Fruit fly (Drosophila melanogaster) whole organism, prepupa: ENCODE measurements around the gene CG15356.

Experiments
- Blimp-1 ChIP-seq: fragments of 200-800 bp; sonication (Bioruptor generic); optimal IDR thresholded peaks from 3 replicates; lab custom pipeline; 2017; ENCODE audit warnings: missing biosample characterization, missing genetic modification characterization, mild to moderate bottlenecking, moderate library complexity, missing genetic modification reagents
- CG10631 ChIP-seq: fragments of 200-800 bp; sonication (Bioruptor generic); optimal IDR thresholded peaks from 2 replicates; lab custom pipeline; 2016; ENCODE audit warnings: missing biosample characterization, missing genetic modification characterization
- CG11762 ChIP-seq: fragments of 200-800 bp; sonication (Bioruptor generic); optimal IDR thresholded peaks from 3 replicates; lab custom pipeline; 2016; ENCODE audit warnings: missing biosample characterization, missing genetic modification characterization; ENCODE audit not compliant: insufficient read depth
- CG1621 ChIP-seq: fragments of 200-800 bp; sonication (Bioruptor generic); optimal IDR thresholded peaks from 3 replicates; lab custom pipeline; 2018; ENCODE audit warnings: missing biosample characterization, mild to moderate bottlenecking, missing genetic modification characterization
- CG16779 ChIP-seq: fragments of 200-800 bp; sonication (Bioruptor generic); optimal IDR thresholded peaks from 3 replicates; lab custom pipeline; 2017; ENCODE audit warnings: missing biosample characterization, mild to moderate bottlenecking, missing genetic modification characterization
- CG3919 ChIP-seq: fragments of 200-800 bp; sonication (Bioruptor generic); optimal IDR thresholded peaks from 3 replicates; lab custom pipeline; 2016; ENCODE audit warnings: missing biosample characterization, missing genetic modification characterization
- CG4318 ChIP-seq: fragments of 200-800 bp; sonication (Bioruptor generic); optimal IDR thresholded peaks from 3 replicates; lab custom pipeline; 2017; ENCODE audit warnings: missing biosample characterization, mild to moderate bottlenecking, missing genetic modification characterization
- CG6163 ChIP-seq: fragments of 200-800 bp; sonication (Bioruptor generic); IDR thresholded peaks from 3 replicates; pipeline ENCODE4 v1.3.6; 2022; ENCODE audit warnings: missing biosample characterization, missing genetic modification characterization
- CG6276 ChIP-seq: fragments of 200-800 bp; sonication (Bioruptor generic); optimal IDR thresholded peaks from 2 replicates; lab custom pipeline; 2017; ENCODE audit warnings: missing biosample characterization, mild to moderate bottlenecking, missing genetic modification characterization
- CG8119 ChIP-seq: fragments of 200-800 bp; sonication (Bioruptor generic); IDR thresholded peaks from 3 replicates; pipeline ENCODE4 v1.3.6; 2022; ENCODE audit warnings: missing biosample characterization, missing genetic modification characterization
- CG8632 ChIP-seq: fragments of 200-800 bp; sonication (Bioruptor generic); optimal IDR thresholded peaks from 3 replicates; lab custom pipeline; 2016; ENCODE audit warnings: missing biosample characterization, missing genetic modification characterization
- Eip78C ChIP-seq: fragments of 200-800 bp; sonication (Bioruptor generic); peaks from one replicate; lab custom pipeline; 2016; ENCODE audit warnings: missing biosample characterization, missing genetic modification characterization
- Ets21C ChIP-seq: fragments of 200-800 bp; sonication (Bioruptor generic); optimal IDR thresholded peaks from 3 replicates; lab custom pipeline; 2016; ENCODE audit warnings: missing biosample characterization, missing genetic modification characterization
- Hr38 ChIP-seq: sonication (Bioruptor generic); optimal IDR thresholded peaks from 2 replicates; lab custom pipeline; 2016; ENCODE audit warnings: missing biosample characterization, missing genetic modification characterization
- Hr39 ChIP-seq: fragments of 200-800 bp; sonication (Bioruptor generic); optimal IDR thresholded peaks from 2 replicates; lab custom pipeline; 2016; ENCODE audit warnings: missing biosample characterization, missing genetic modification characterization
- Sox14 ChIP-seq: fragments of 200-800 bp; sonication (Bioruptor generic); optimal IDR thresholded peaks from 3 replicates; lab custom pipeline; 2016; ENCODE audit warnings: missing biosample characterization, missing genetic modification characterization
- achi ChIP-seq: fragments of 200-800 bp; sonication (Bioruptor generic); optimal IDR thresholded peaks from 3 replicates; lab custom pipeline; 2016; ENCODE audit warnings: missing biosample characterization, missing genetic modification characterization
- cyc ChIP-seq: fragments of 200-800 bp; sonication (Bioruptor generic); optimal IDR thresholded peaks from 3 replicates; lab custom pipeline; 2016; ENCODE audit warnings: missing biosample characterization, missing genetic modification characterization
- eg ChIP-seq: fragments of 200-800 bp; sonication (Bioruptor generic); IDR thresholded peaks from 3 replicates; pipeline ENCODE4 v1.3.6; 2022; ENCODE audit warnings: missing biosample characterization, missing genetic modification characterization
- esn ChIP-seq: fragments of 200-800 bp; sonication (Bioruptor generic); optimal IDR thresholded peaks from 2 replicates; lab custom pipeline; 2016; ENCODE audit warnings: missing biosample characterization, mild to moderate bottlenecking, missing genetic modification characterization, moderate library complexity
- lz ChIP-seq: fragments of 200-800 bp; sonication (Bioruptor generic); optimal IDR thresholded peaks from 3 replicates; lab custom pipeline; 2016; ENCODE audit warnings: missing biosample characterization, missing genetic modification characterization
- salr ChIP-seq, 2 experiments: fragments of 200-800 bp; sonication (Bioruptor generic); optimal IDR thresholded peaks; 3 replicates each; lab custom pipeline; 2016 to 2018; ENCODE audit warnings: missing biosample characterization in 2 of 2, missing genetic modification characterization in 2 of 2, mild to moderate bottlenecking in 1 of 2
- ss ChIP-seq, 2 experiments: fragments of 200-800 bp; sonication (Bioruptor generic); optimal IDR thresholded peaks; 2 replicates in 1 of 2; 3 replicates in 1 of 2; lab custom pipeline; 2017 to 2018; ENCODE audit warnings: mild to moderate bottlenecking in 2 of 2, missing biosample characterization in 2 of 2, missing genetic modification characterization in 2 of 2, moderate library complexity in 1 of 2
- topi ChIP-seq: fragments of 200-800 bp; sonication (Bioruptor generic); optimal IDR thresholded peaks from 3 replicates; lab custom pipeline; 2016; ENCODE audit warnings: missing biosample characterization, missing genetic modification characterization
- vri ChIP-seq: fragments of 200-800 bp; sonication (Bioruptor generic); optimal IDR thresholded peaks from 3 replicates; lab custom pipeline; 2016; ENCODE audit warnings: missing biosample characterization, mild to moderate bottlenecking, missing genetic modification characterization

Gene CG15356

DNA sequence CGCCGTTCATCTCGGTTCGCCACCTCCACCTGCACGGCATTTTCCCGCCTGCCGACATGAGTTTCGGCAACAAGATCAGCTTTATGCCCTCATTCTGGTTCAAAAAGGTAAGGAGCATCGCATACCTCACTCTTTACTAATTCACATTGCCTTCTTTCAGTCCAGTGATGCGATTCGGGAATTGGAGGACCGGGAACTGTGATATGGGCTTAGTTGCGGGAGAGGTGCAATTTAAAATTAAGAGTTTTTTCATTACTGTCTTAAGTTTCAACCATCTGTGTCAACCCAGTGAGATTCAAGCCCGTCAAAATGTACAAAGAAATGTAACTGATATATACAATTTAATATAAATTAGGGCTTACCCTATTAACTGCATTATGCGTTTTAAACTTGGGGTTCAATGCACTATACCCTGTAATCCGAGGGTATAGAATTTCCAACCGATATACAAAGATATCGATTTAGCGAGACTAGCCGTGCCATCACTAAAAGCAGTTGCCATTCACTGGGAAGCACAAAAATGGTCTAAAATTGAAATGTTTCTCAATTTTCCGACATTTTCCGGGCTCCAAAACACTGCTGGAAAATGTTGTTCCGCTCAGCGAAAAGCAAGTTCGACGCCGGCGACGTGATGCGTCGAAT lies 1.3 kb upstream of the CG15356 start, which contains the start of gene CG7289 (continued):
- TF ChIP-seq topi (GFP tag; lab: Kevin White, UChicago) (peak; percentile 11), ss (GFP tag; optimal IDR thresholded peaks at IDR 0.05; lab: Kevin White, UChicago) (no peak), achi (no peak)
- TF ChIP-seq, all 60 proteins: peak for 9

DNA sequence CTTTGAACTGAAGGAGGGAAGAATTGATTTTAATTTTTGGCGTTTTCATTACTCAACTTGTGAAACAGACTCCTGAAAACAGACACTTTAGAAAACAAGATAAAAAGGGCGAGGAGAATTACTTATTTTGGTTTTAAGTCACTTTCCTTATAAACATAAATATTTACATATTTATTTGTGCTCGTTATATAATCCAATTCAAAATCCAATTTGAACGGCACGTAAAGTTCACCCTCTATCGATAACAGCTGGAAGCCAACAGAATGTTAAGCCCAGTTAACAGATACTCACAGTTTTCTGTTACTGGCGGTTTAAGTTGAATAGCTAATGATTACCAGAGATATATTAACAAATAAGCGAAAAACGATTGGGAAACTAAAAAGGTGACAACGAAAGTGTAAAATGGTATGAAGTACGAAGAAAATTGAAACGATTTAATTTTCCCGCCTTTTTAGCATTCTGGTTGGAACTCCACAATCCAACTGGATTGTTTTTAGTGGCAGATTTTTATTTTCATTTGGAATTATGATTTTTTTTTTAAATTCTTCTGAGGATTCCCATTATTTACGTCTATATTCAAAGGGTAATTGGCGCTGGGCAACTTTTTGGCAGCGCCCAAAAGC lies 1.2 kb downstream of the CG15356 start:
- TF ChIP-seq cyc (GFP tag; lab: Kevin White, UChicago), result no peak
- no peak for TF ChIP-seq CG6276
- no peak for TF ChIP-seq CG11762

DNA sequence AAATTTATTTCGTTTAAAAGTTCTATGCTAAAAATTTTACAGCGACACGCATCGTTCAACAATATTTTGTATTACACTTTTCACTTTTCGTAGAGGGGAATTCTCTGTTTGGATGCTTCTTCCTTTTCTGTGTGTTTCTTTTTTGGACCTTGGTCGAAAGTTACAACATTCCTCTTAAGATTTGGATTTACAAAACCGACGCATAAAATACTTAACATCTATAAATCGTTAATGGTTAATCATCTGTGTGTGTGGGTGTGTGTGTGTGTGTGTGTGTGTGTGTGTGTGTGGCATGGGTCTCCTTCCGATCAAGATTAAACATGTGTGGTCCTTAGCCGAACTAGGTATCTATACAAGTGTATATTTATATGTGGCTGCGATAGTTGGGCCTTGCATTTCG lies 5.1 kb downstream of the CG15356 start:
- no peak for TF ChIP-seq Hr38 (GFP tag; lab: Kevin White, UChicago)
- TF ChIP-seq lz, result no peak
- no peak for TF ChIP-seq CG8119 (GFP tag; lab: Robert Waterston, UW)

dm6 chr2L:1973957-1974356 lies 6.6 kb downstream of the CG15356 start, which contains the start of gene Der-1:
Gene Der-1, plus strand, starts transcription at chr2L:1973957.
- TF ChIP-seq vri (GFP tag; lab: Kevin White, UChicago), result no peak
- peak; percentile 22 for TF ChIP-seq Sox14 (GFP tag; lab: Kevin White, UChicago)
- TF ChIP-seq esn (GFP tag; lab: Kevin White, UChicago), result peak; percentile 35
- peak; percentile 59 for TF ChIP-seq Eip78C (GFP tag; lab: Kevin White, UChicago)
- TF ChIP-seq, all 60 proteins: peak for 3

dm6 chr2L:1972450-1973119 lies 8.0 kb downstream of the CG15356 start:
- TF ChIP-seq Blimp-1 (GFP tag; lab: Kevin White, UChicago) (peak; percentile 48), Eip78C (GFP tag; lab: Kevin White, UChicago) (peak; percentile 67), CG6163 (GFP tag; lab: Robert Waterston, UW) (peak; percentile 26; the same call in 1 of the 3 replicates), Hr39 (GFP tag; lab: Kevin White, UChicago) (no peak), CG4318 (GFP tag; lab: Kevin White, UChicago) (no peak)

DNA sequence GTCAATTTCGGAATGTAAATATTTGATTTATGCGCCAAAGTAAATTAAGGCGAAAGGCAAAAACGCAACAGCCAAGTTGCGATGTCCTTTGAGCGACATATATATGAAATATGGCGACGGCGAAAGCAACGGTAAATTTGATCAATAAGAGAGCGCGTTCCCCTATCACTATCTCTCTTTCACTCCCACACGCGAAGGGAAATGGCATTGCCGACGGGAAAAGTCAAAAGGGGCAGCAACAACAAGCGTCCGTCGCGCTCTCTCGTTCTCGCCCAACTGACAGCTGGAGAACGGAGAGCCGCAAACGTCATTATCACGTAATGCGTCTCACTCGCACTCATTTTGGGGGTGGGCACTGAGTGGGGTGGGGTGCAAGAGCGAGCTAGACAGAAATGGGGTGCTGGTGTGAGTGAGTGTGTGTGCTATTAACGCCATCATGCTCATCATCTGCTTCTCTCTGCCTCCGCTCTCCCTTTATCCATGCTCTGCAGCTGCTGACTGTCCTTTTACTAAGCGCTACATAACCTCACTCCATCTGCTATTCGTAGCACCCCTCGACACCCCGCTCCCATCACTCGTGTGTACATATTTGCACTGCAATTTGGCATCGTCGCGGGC lies 10.1 kb downstream of the CG15356 start, which contains the start of gene erm:
Gene erm (minus strand): TSS at position 51 of the 618 bp plus-strand sequence.
- TF ChIP-seq CG6163 (GFP tag; lab: Robert Waterston, UW) (0 out of 3 replicates have a peak, but pooled peaks have one; percentile 25), Eip78C (GFP tag; lab: Kevin White, UChicago) (peak; percentile 43), CG3919 (GFP tag; lab: Kevin White, UChicago) (no peak), esn (GFP tag; lab: Kevin White, UChicago) (no peak), salr (GFP tag; optimal IDR thresholded peaks at IDR 0.05; lab: Kevin White, UChicago) (peak in 1 of 2 experiments; percentile 11), ss (GFP tag; optimal IDR thresholded peaks at IDR 0.05; lab: Kevin White, UChicago) (peak in 1 of 2 experiments; percentile 5), CG16779 (tag; lab: Kevin White, UChicago) (no peak), eg (GFP tag; lab: Robert Waterston, UW) (0 out of 3 replicates have a peak, but pooled peaks have one; percentile 23)

- TF ChIP-seq CG4318 (GFP tag; lab: Kevin White, UChicago) (no peak), lz (no peak), CG10631 (GFP tag; lab: Kevin White, UChicago) (no peak), CG3919 (GFP tag; lab: Kevin White, UChicago) (no peak), Ets21C (GFP tag; lab: Kevin White, UChicago) (no peak), CG1621 (tag; lab: Kevin White, UChicago) (no peak), CG8632 (GFP tag; lab: Kevin White, UChicago) (no peak)
These were observed 12.7 kb downstream of the CG15356 start for dm6 chr2L:1967861-1968260.
